Fruit fly (Drosophila melanogaster) whole organism, prepupa: Measurements from ENCODE around the gene Cyp318a1.

Experiments
- CG16779 ChIP-seq: fragments of 200-800 bp; sonication (Bioruptor generic); optimal IDR thresholded peaks from 3 replicates; lab custom pipeline; 2017; ENCODE audit warnings: missing biosample characterization, mild to moderate bottlenecking, missing genetic modification characterization
- CG6163 ChIP-seq: fragments of 200-800 bp; sonication (Bioruptor generic); IDR thresholded peaks from 3 replicates; pipeline ENCODE4 v1.3.6; 2022; ENCODE audit warnings: missing biosample characterization, missing genetic modification characterization
- CG8119 ChIP-seq: fragments of 200-800 bp; sonication (Bioruptor generic); IDR thresholded peaks from 3 replicates; pipeline ENCODE4 v1.3.6; 2022; ENCODE audit warnings: missing biosample characterization, missing genetic modification characterization
- CG8319 ChIP-seq: fragments of 200-800 bp; sonication (Bioruptor generic); optimal IDR thresholded peaks from 3 replicates; lab custom pipeline; 2016; ENCODE audit warnings: missing biosample characterization, missing genetic modification characterization
- Hr39 ChIP-seq: fragments of 200-800 bp; sonication (Bioruptor generic); optimal IDR thresholded peaks from 2 replicates; lab custom pipeline; 2016; ENCODE audit warnings: missing biosample characterization, missing genetic modification characterization
- esn ChIP-seq: fragments of 200-800 bp; sonication (Bioruptor generic); optimal IDR thresholded peaks from 2 replicates; lab custom pipeline; 2016; ENCODE audit warnings: missing biosample characterization, mild to moderate bottlenecking, missing genetic modification characterization, moderate library complexity
- net ChIP-seq: fragments of 200-800 bp; sonication (Bioruptor generic); optimal IDR thresholded peaks from 3 replicates; lab custom pipeline; 2016; ENCODE audit warnings: missing biosample characterization, missing genetic modification characterization
- topi ChIP-seq: fragments of 200-800 bp; sonication (Bioruptor generic); optimal IDR thresholded peaks from 3 replicates; lab custom pipeline; 2016; ENCODE audit warnings: missing biosample characterization, missing genetic modification characterization

DNA sequence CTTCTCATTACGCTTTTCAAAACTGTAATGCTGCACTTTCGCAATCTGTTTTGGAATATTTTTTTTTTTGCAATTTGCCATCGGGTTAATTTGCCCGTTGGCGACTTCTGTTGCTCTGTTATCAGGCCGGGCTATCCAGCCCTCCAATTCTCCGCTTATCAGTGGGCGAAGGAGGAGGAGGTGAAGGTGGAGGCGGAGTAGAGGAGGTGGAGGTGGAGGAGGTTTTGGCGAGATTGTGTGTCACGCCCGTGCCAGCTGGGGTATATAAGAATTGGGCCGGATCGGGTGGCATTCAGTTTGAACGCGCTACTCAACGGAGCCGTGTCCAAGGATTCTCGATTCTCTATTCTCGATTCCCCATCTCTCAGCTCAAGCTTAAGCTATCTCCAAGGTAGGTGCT is 18.3 kb upstream of the Cyp318a1 start:
- TF ChIP-seq CG16779 (tag; lab: Kevin White, UChicago) (no peak), esn (GFP tag; lab: Kevin White, UChicago) (no peak), CG8319 (GFP tag; lab: Kevin White, UChicago) (no peak), topi (GFP tag; lab: Kevin White, UChicago) (no peak), CG8119 (GFP tag; lab: Robert Waterston, UW) (no peak), net (GFP tag; lab: Kevin White, UChicago) (no peak), Hr39 (GFP tag; lab: Kevin White, UChicago) (no peak), CG6163 (GFP tag; lab: Robert Waterston, UW) (no peak)
